Worm (Caenorhabditis elegans) whole organism, young adult: Measurements from ENCODE around the gene Y41D4B.1.

Experiments
- C17E4.6 ChIP-seq: fragments of 200-800 bp; sonication (Bioruptor generic); IDR thresholded peaks from 2 replicates; pipeline ENCODE4 v1.3.6; 2022; ENCODE audit warnings: missing genetic modification reagents, missing genetic modification characterization, missing compliant biosample characterization
- F22D6.2 ChIP-seq: sonication (generic microtip); optimal IDR thresholded peaks from 2 replicates; lab custom pipeline; 2016; ENCODE audit warnings: mild to moderate bottlenecking, missing genetic modification characterization, missing compliant biosample characterization
- F37B4.10 ChIP-seq: fragments of 200-800 bp; sonication (Bioruptor generic); IDR thresholded peaks from 2 replicates; pipeline ENCODE4 v1.3.6; 2022; ENCODE audit warnings: missing genetic modification characterization, missing compliant biosample characterization
- F55B11.4 ChIP-seq: sonication (generic microtip); optimal IDR thresholded peaks from 2 replicates; lab custom pipeline; 2016; ENCODE audit warnings: missing compliant biosample characterization, missing genetic modification characterization, borderline replicate concordance; ENCODE audit not compliant: insufficient read depth
- K12H6.12 ChIP-seq: fragments of 200-800 bp; sonication (Bioruptor generic); optimal IDR thresholded peaks from 2 replicates; lab custom pipeline; 2018; ENCODE audit warnings: mild to moderate bottlenecking, missing genetic modification characterization, missing compliant biosample characterization
- Y53F4B.3 ChIP-seq: fragments of 200-800 bp; sonication (Bioruptor generic); IDR thresholded peaks from 2 replicates; pipeline ENCODE4 v1.3.6; 2022; ENCODE audit warnings: missing genetic modification reagents, missing genetic modification characterization, missing compliant biosample characterization
- Y56A3A.18 ChIP-seq: fragments of 200-800 bp; sonication (Bioruptor generic); IDR thresholded peaks from 2 replicates; pipeline ENCODE4 v1.3.6; 2022; ENCODE audit warnings: missing genetic modification reagents, missing genetic modification characterization, missing compliant biosample characterization
- Y67H2A.10 ChIP-seq: fragments of 200-800 bp; sonication (Bioruptor generic); conservative IDR thresholded peaks from 2 replicates; pipeline ENCODE4 v1.3.6; 2022; ENCODE audit warnings: missing genetic modification reagents, missing genetic modification characterization, missing compliant biosample characterization
- Y79H2A.3 ChIP-seq: fragments of 200-800 bp; sonication (Bioruptor generic); conservative IDR thresholded peaks from 2 replicates; pipeline ENCODE4 v1.3.6; 2022; ENCODE audit warnings: missing genetic modification reagents, missing genetic modification characterization, missing compliant biosample characterization
- Y95B8A.8 ChIP-seq: fragments of 200-800 bp; sonication (Bioruptor generic); IDR thresholded peaks from 2 replicates; pipeline ENCODE4 v1.3.6; 2022; ENCODE audit warnings: missing genetic modification reagents, missing genetic modification characterization, missing compliant biosample characterization
- ZK185.1 ChIP-seq: sonication (generic microtip); optimal IDR thresholded peaks from 2 replicates; lab custom pipeline; 2016; ENCODE audit warnings: mild to moderate bottlenecking, missing genetic modification characterization, missing compliant biosample characterization; ENCODE audit not compliant: poor library complexity, severe bottlenecking
- akir-1 ChIP-seq: fragments of 200-800 bp; sonication (Bioruptor generic); optimal IDR thresholded peaks from 2 replicates; lab custom pipeline; 2018; ENCODE audit warnings: mild to moderate bottlenecking, missing genetic modification characterization, moderate library complexity, missing compliant biosample characterization
- aptf-3 ChIP-seq: fragments of 200-800 bp; sonication (Bioruptor generic); IDR thresholded peaks from 2 replicates; pipeline ENCODE4 v1.3.6; 2022; ENCODE audit warnings: missing genetic modification characterization, missing compliant biosample characterization
- attf-3 ChIP-seq: fragments of 200-800 bp; sonication (Bioruptor generic); conservative IDR thresholded peaks from 2 replicates; pipeline ENCODE4 v1.3.6; 2022; ENCODE audit warnings: missing genetic modification reagents, missing genetic modification characterization, missing compliant biosample characterization
- attf-6 ChIP-seq: fragments of 200-800 bp; sonication (Bioruptor generic); IDR thresholded peaks from 2 replicates; pipeline ENCODE4 v1.3.6; 2022; ENCODE audit warnings: missing genetic modification reagents, missing genetic modification characterization, missing compliant biosample characterization
- ceh-27 ChIP-seq: fragments of 200-800 bp; sonication (Bioruptor generic); optimal IDR thresholded peaks from 2 replicates; lab custom pipeline; 2018; ENCODE audit warnings: mild to moderate bottlenecking, missing genetic modification characterization, moderate library complexity, missing compliant biosample characterization
- ceh-79 ChIP-seq: sonication (generic microtip); optimal IDR thresholded peaks from 2 replicates; lab custom pipeline; 2017; ENCODE audit warnings: mild to moderate bottlenecking, missing genetic modification characterization, missing compliant biosample characterization
- fkh-3 ChIP-seq: sonication (generic microtip); optimal IDR thresholded peaks from 2 replicates; lab custom pipeline; 2016; ENCODE audit warnings: mild to moderate bottlenecking, missing genetic modification characterization, missing compliant biosample characterization
- gei-17 ChIP-seq: fragments of 200-800 bp; sonication (Bioruptor generic); optimal IDR thresholded peaks from 2 replicates; lab custom pipeline; 2018; ENCODE audit warnings: mild to moderate bottlenecking, missing genetic modification characterization, missing compliant biosample characterization
- him-1 ChIP-seq: sonication (generic microtip); optimal IDR thresholded peaks from 2 replicates; lab custom pipeline; 2016; ENCODE audit warnings: missing genotype, missing genetic modification reagents, missing genetic modification characterization, missing compliant biosample characterization
- hlh-26 ChIP-seq: fragments of 200-800 bp; sonication (Bioruptor generic); conservative IDR thresholded peaks from 2 replicates; pipeline ENCODE4 v1.3.6; 2022; ENCODE audit warnings: missing genetic modification reagents, missing genetic modification characterization, missing compliant biosample characterization
- lin-40 ChIP-seq: sonication (generic microtip); optimal IDR thresholded peaks from 2 replicates; lab custom pipeline; 2016; ENCODE audit warnings: missing genetic modification characterization, mild to moderate bottlenecking, missing compliant biosample characterization, missing genotype, missing genetic modification reagents
- madf-8 ChIP-seq: fragments of 200-800 bp; sonication (Bioruptor generic); conservative IDR thresholded peaks from 2 replicates; pipeline ENCODE4 v1.3.6; 2022; ENCODE audit warnings: missing genetic modification reagents, missing genetic modification characterization, missing compliant biosample characterization
- mcd-1 ChIP-seq: fragments of 200-800 bp; sonication (Bioruptor generic); IDR thresholded peaks from 2 replicates; pipeline ENCODE4 v1.3.6; 2022; ENCODE audit warnings: missing genetic modification reagents, missing genetic modification characterization, missing compliant biosample characterization
- nfya-1 ChIP-seq: sonication (generic microtip); optimal IDR thresholded peaks from 2 replicates; lab custom pipeline; 2017; ENCODE audit warnings: antibody characterized with exemption, missing compliant biosample characterization, missing genetic modification characterization, borderline replicate concordance; ENCODE audit not compliant: insufficient read depth
- nhr-80 ChIP-seq: sonication (generic microtip); optimal IDR thresholded peaks from 2 replicates; lab custom pipeline; 2016; ENCODE audit warnings: missing genetic modification characterization, missing compliant biosample characterization
- snpc-1.1 ChIP-seq: sonication (generic microtip); optimal IDR thresholded peaks from 2 replicates; lab custom pipeline; 2017; ENCODE audit warnings: missing genetic modification characterization, mild to moderate bottlenecking, missing compliant biosample characterization, antibody characterized with exemption, moderate library complexity, missing genotype, missing genetic modification reagents; ENCODE audit not compliant: insufficient read depth
- snpc-1.3 ChIP-seq: sonication (generic microtip); optimal IDR thresholded peaks from 2 replicates; lab custom pipeline; 2017; ENCODE audit warnings: missing genetic modification characterization, mild to moderate bottlenecking, missing compliant biosample characterization, antibody characterized with exemption, moderate library complexity, missing genotype, missing genetic modification reagents; ENCODE audit not compliant: insufficient read depth
- snpc-3.4 ChIP-seq: sonication (generic microtip); optimal IDR thresholded peaks from 2 replicates; lab custom pipeline; 2017; ENCODE audit warnings: missing genetic modification characterization, mild to moderate bottlenecking, missing compliant biosample characterization, antibody characterized with exemption, moderate library complexity, missing genotype, missing genetic modification reagents
- tbx-9 ChIP-seq: sonication (generic microtip); optimal IDR thresholded peaks from 2 replicates; lab custom pipeline; 2016; ENCODE audit warnings: borderline replicate concordance, missing genetic modification characterization, inconsistent platforms, missing compliant biosample characterization
- unc-62 ChIP-seq: fragments of 150-350 bp; optimal IDR thresholded peaks from 2 replicates; lab custom pipeline; 2014; ENCODE audit warnings: missing biosample characterization, missing genetic modification reagents, missing genetic modification characterization
- xnd-1 ChIP-seq: sonication (generic microtip); optimal IDR thresholded peaks from 2 replicates; lab custom pipeline; 2016; ENCODE audit warnings: missing genotype, missing genetic modification reagents, missing genetic modification characterization, missing compliant biosample characterization
- zfh-2 ChIP-seq: fragments of 200-800 bp; sonication (Bioruptor generic); conservative IDR thresholded peaks from 2 replicates; pipeline ENCODE4 v1.3.6; 2022; ENCODE audit warnings: missing genetic modification reagents, missing genetic modification characterization, missing compliant biosample characterization
- zim-3 ChIP-seq: sonication (generic microtip); optimal IDR thresholded peaks from 2 replicates; lab custom pipeline; 2017; ENCODE audit warnings: mild to moderate bottlenecking, missing genetic modification characterization, moderate library complexity, missing compliant biosample characterization
- ztf-22 ChIP-seq: fragments of 200-800 bp; sonication (Bioruptor generic); optimal IDR thresholded peaks from 2 replicates; lab custom pipeline; 2018; ENCODE audit warnings: mild to moderate bottlenecking, missing genetic modification characterization, moderate library complexity, missing compliant biosample characterization
- ztf-6 ChIP-seq: fragments of 200-800 bp; sonication (Bioruptor generic); IDR thresholded peaks from 2 replicates; pipeline ENCODE4 v1.3.6; 2022; ENCODE audit warnings: missing genetic modification reagents, missing genetic modification characterization, missing compliant biosample characterization

The Y41D4B.1 gene

ce11 chrIV:1711029-1711489 is 38.6 kb downstream of the Y41D4B.1 start, which contains the start of gene rpi-2 (continued):
- TF ChIP-seq ceh-27 (GFP tag; lab: Kevin White, UChicago) (peak; percentile 46), F37B4.10 (GFP tag; lab: Robert Waterston, UW) (0 out of 2 replicates have a peak, but pooled peaks have one; percentile 38), Y56A3A.18 (GFP tag; lab: Robert Waterston, UW) (peak; percentile 74; the same call in 1 of the 2 replicates), akir-1 (GFP tag; lab: Kevin White, UChicago) (no peak), ztf-22 (no peak), snpc-1.1 (tag; lab: Kevin White, UChicago) (peak; percentile 21), him-1 (tag; lab: Kevin White, UChicago) (peak; percentile 69), hlh-26 (GFP tag; lab: Robert Waterston, UW) (0 out of 2 replicates have a peak, but pooled peaks have one; percentile 70), mcd-1 (GFP tag; lab: Robert Waterston, UW) (peak; percentile 86), ztf-6 (GFP tag; lab: Robert Waterston, UW) (no peak), zim-3 (tag; lab: Kevin White, UChicago) (peak; percentile 92), gei-17 (GFP tag; lab: Kevin White, UChicago) (peak; percentile 5), attf-6 (GFP tag; lab: Robert Waterston, UW) (peak; percentile 90), ceh-79 (tag; lab: Kevin White, UChicago) (peak; percentile 83), K12H6.12 (tag; lab: Kevin White, UChicago) (peak; percentile 42), ZK185.1 (no peak), snpc-1.3 (tag; lab: Kevin White, UChicago) (no peak), Y95B8A.8 (GFP tag; lab: Robert Waterston, UW) (peak; percentile 92), Y53F4B.3 (GFP tag; lab: Robert Waterston, UW) (peak; percentile 58), nhr-80 (tag; lab: Kevin White, UChicago) (no peak), aptf-3 (GFP tag; lab: Robert Waterston, UW) (peak; percentile 91), attf-3 (GFP tag; lab: Robert Waterston, UW) (peak; percentile 54; the same call in 1 of the 2 replicates), fkh-3 (tag; lab: Kevin White, UChicago) (peak; percentile 81), Y67H2A.10 (GFP tag; lab: Robert Waterston, UW) (no peak), snpc-3.4 (peak; percentile 87), xnd-1 (peak; percentile 69), tbx-9 (tag; lab: Kevin White, UChicago) (peak; percentile 44), unc-62 (GFP tag; lab: Kevin White, UChicago) (no peak), Y79H2A.3 (GFP tag; lab: Robert Waterston, UW) (peak; percentile 98)
- TF ChIP-seq, all 124 proteins: peak for 90

ce11 chrIV:1713618-1714017 is 41.1 kb downstream of the Y41D4B.1 start:
- TF ChIP-seq zfh-2 (GFP tag; lab: Robert Waterston, UW) = peak; percentile 75
- no peak for TF ChIP-seq nfya-1 (tag; lab: Kevin White, UChicago)
- TF ChIP-seq Y79H2A.3 (GFP tag; lab: Robert Waterston, UW) = no peak
- no peak for TF ChIP-seq ztf-22
- TF ChIP-seq F22D6.2 (tag; lab: Kevin White, UChicago) = no peak
- TF ChIP-seq C17E4.6 (GFP tag; lab: Robert Waterston, UW) = no peak

ce11 chrIV:1715705-1716104 is 43.2 kb downstream of the Y41D4B.1 start:
- TF ChIP-seq madf-8 (GFP tag; lab: Robert Waterston, UW) (no peak), F55B11.4 (tag; lab: Kevin White, UChicago) (no peak), lin-40 (tag; lab: Kevin White, UChicago) (peak; percentile 29)
